Worm (Caenorhabditis elegans): Measurements from ENCODE around the gene gcy-37.

ce11 chrIV:2133431-2133940 is 25.5 kb downstream of the gcy-37 start, which contains the start of gene C23H5.12:
- TF ChIP-seq cog-1 (tag; optimal IDR thresholded peaks at IDR 0.05) (no peak), ztf-29 (GFP tag; IDR thresholded peaks at IDR 0.05) (no peak), ref-1 (GFP tag; conservative IDR thresholded peaks at IDR 0.05) (no peak), klf-2 (GFP tag; conservative IDR thresholded peaks at IDR 0.05) (no peak), ztf-23 (GFP tag; IDR thresholded peaks at IDR 0.05) (no peak), flt-1 (GFP tag; IDR thresholded peaks at IDR 0.05) (no peak)

Data from whole organism, midembryonic.